Fruit fly (Drosophila melanogaster): ENCODE data around the gene FER.

dm6 chr3R:9347702-9348378 is 46.5 kb downstream of the FER start:
- TF ChIP-seq CG8478 (optimal IDR thresholded peaks at IDR 0.05) (no peak), CTCF (optimal IDR thresholded peaks at IDR 0.05) (no peak)
